Worm (Caenorhabditis elegans) whole organism, L1 larva: ENCODE measurements around the gene C18A11.1.

Experiments
- C04F5.9 ChIP-seq: sonication (generic microtip); optimal IDR thresholded peaks from 2 replicates; lab custom pipeline; 2016; ENCODE audit warnings: missing genetic modification characterization, missing compliant biosample characterization
- C16A3.4 ChIP-seq: fragments of 150-350 bp; optimal IDR thresholded peaks from 2 replicates; lab custom pipeline; 2014; ENCODE audit warnings: missing biosample characterization, missing genetic modification characterization
- C34B4.2 ChIP-seq: sonication (generic microtip); optimal IDR thresholded peaks from 2 replicates; lab custom pipeline; 2017; ENCODE audit warnings: mild to moderate bottlenecking, missing genetic modification characterization, missing compliant biosample characterization
- aha-1 ChIP-seq: fragments of 150-350 bp; optimal IDR thresholded peaks from 2 replicates; lab custom pipeline; 2014; ENCODE audit warnings: missing biosample characterization, missing genetic modification characterization
- aly-2 ChIP-seq: fragments of 150-350 bp; optimal IDR thresholded peaks from 2 replicates; lab custom pipeline; 2014; ENCODE audit warnings: missing biosample characterization, missing genetic modification characterization
- ama-1 ChIP-seq: fragments of 150-350 bp; optimal IDR thresholded peaks from 2 replicates; lab custom pipeline; 2014
- blmp-1 ChIP-seq: fragments of 150-350 bp; optimal IDR thresholded peaks from 2 replicates; lab custom pipeline; 2014; ENCODE audit warnings: missing biosample characterization, missing genetic modification characterization
- ceh-8 ChIP-seq: fragments of 200-800 bp; sonication (Bioruptor generic); optimal IDR thresholded peaks from 2 replicates; lab custom pipeline; 2018; ENCODE audit warnings: mild to moderate bottlenecking, missing genetic modification characterization, moderate library complexity, missing compliant biosample characterization
- dpl-1 ChIP-seq, 3 experiments: fragments of 150-350 bp in 2 of 3; sonication (generic microtip) in 1 of 3; optimal IDR thresholded peaks; 2 replicates each; lab custom pipeline; 2014 to 2017; ENCODE audit warnings: missing biosample characterization in 3 of 3, missing genetic modification characterization in 3 of 3, missing genetic modification reagents in 3 of 3
- dsc-1 ChIP-seq: sonication (generic microtip); optimal IDR thresholded peaks from 2 replicates; lab custom pipeline; 2016; ENCODE audit warnings: mild to moderate bottlenecking, missing genetic modification characterization, missing compliant biosample characterization
- efl-1 ChIP-seq, 4 experiments: fragments of 150-350 bp; optimal IDR thresholded peaks in 3 of 4; peaks in 1 of 4; 1 replicate in 1 of 4; 2 replicates in 3 of 4; lab custom pipeline; 2014; ENCODE audit warnings: missing biosample characterization in 2 of 4, missing genetic modification characterization in 2 of 4, missing genetic modification reagents in 2 of 4
- elt-2 ChIP-seq: sonication (generic microtip); optimal IDR thresholded peaks from 2 replicates; lab custom pipeline; 2016; ENCODE audit warnings: missing genetic modification characterization, mild to moderate bottlenecking, inconsistent platforms, missing compliant biosample characterization, missing genetic modification reagents
- ets-5 ChIP-seq: fragments of 200-800 bp; sonication (Bioruptor generic); IDR thresholded peaks from 2 replicates; pipeline ENCODE4 v1.3.6; 2022; ENCODE audit warnings: missing genetic modification characterization, missing compliant biosample characterization
- fkh-10 ChIP-seq: sonication (generic microtip); optimal IDR thresholded peaks from 2 replicates; lab custom pipeline; 2017; ENCODE audit warnings: missing biosample characterization, missing genetic modification reagents, missing genetic modification characterization
- fkh-4 ChIP-seq: sonication (generic microtip); optimal IDR thresholded peaks from 2 replicates; lab custom pipeline; 2016; ENCODE audit warnings: missing compliant biosample characterization, missing genetic modification characterization, borderline replicate concordance
- fkh-8 ChIP-seq: sonication (generic microtip); optimal IDR thresholded peaks from 2 replicates; lab custom pipeline; 2016; ENCODE audit warnings: mild to moderate bottlenecking, missing genetic modification characterization, missing compliant biosample characterization
- fos-1 ChIP-seq: fragments of 150-350 bp; optimal IDR thresholded peaks from 2 replicates; lab custom pipeline; 2014; ENCODE audit warnings: missing biosample characterization, missing genetic modification characterization
- hpl-2 ChIP-seq: fragments of 150-350 bp; optimal IDR thresholded peaks from 2 replicates; lab custom pipeline; 2014; ENCODE audit warnings: missing biosample characterization, missing genetic modification reagents, missing genetic modification characterization
- irx-1 ChIP-seq: sonication (generic microtip); optimal IDR thresholded peaks from 2 replicates; lab custom pipeline; 2016; ENCODE audit warnings: missing genetic modification characterization, missing compliant biosample characterization
- jun-1 ChIP-seq: fragments of 150-350 bp; optimal IDR thresholded peaks from 2 replicates; lab custom pipeline; 2014; ENCODE audit warnings: missing biosample characterization, missing genetic modification reagents, missing genetic modification characterization
- lin-13 ChIP-seq: fragments of 150-350 bp; optimal IDR thresholded peaks from 2 replicates; lab custom pipeline; 2014; ENCODE audit warnings: missing biosample characterization, missing genetic modification reagents, missing genetic modification characterization
- lin-14 ChIP-seq: fragments of 200-800 bp; sonication (Bioruptor generic); optimal IDR thresholded peaks from 2 replicates; lab custom pipeline; 2018; ENCODE audit warnings: mild to moderate bottlenecking, missing genetic modification characterization, moderate library complexity, missing compliant biosample characterization
- lin-15B ChIP-seq: fragments of 150-350 bp; sonication (generic microtip); optimal IDR thresholded peaks from 3 replicates; lab custom pipeline; 2014; ENCODE audit warnings: missing biosample characterization, missing genetic modification characterization
- lin-35 ChIP-seq, 2 experiments: fragments of 150-350 bp; optimal IDR thresholded peaks; 2 replicates each; lab custom pipeline; 2014; ENCODE audit warnings: missing biosample characterization in 2 of 2, missing genetic modification characterization in 2 of 2, missing genetic modification reagents in 2 of 2
- lir-3 ChIP-seq: sonication (generic microtip); optimal IDR thresholded peaks from 2 replicates; lab custom pipeline; 2016; ENCODE audit warnings: mild to moderate bottlenecking, missing genetic modification characterization, moderate library complexity, missing compliant biosample characterization; ENCODE audit not compliant: poor library complexity
- lsy-2 ChIP-seq, 2 experiments: fragments of 150-350 bp; optimal IDR thresholded peaks; 2 replicates each; lab custom pipeline; 2014; ENCODE audit warnings: missing biosample characterization in 2 of 2, missing genetic modification characterization in 2 of 2
- mab-9 ChIP-seq: fragments of 200-800 bp; sonication (Bioruptor generic); IDR thresholded peaks from 2 replicates; pipeline ENCODE4 v1.3.6; 2022; ENCODE audit warnings: missing genetic modification reagents, missing genetic modification characterization, missing compliant biosample characterization
- mdl-1 ChIP-seq, 2 experiments: fragments of 150-350 bp; optimal IDR thresholded peaks; 2 replicates each; lab custom pipeline; 2014 to 2017; ENCODE audit warnings: missing biosample characterization in 2 of 2, missing genetic modification characterization in 2 of 2, inconsistent platforms in 1 of 2
- mef-2 ChIP-seq: fragments of 150-350 bp; optimal IDR thresholded peaks from 2 replicates; lab custom pipeline; 2014; ENCODE audit warnings: missing biosample characterization, missing genetic modification characterization
- mep-1 ChIP-seq: fragments of 150-350 bp; optimal IDR thresholded peaks from 2 replicates; lab custom pipeline; 2014; ENCODE audit warnings: missing biosample characterization, missing genetic modification characterization
- nhr-19 ChIP-seq: fragments of 200-800 bp; sonication (Bioruptor generic); conservative IDR thresholded peaks from 2 replicates; pipeline ENCODE4 v1.3.6; 2022; ENCODE audit warnings: missing genetic modification characterization, missing compliant biosample characterization
- nhr-20 ChIP-seq: sonication (generic microtip); optimal IDR thresholded peaks from 2 replicates; lab custom pipeline; 2016; ENCODE audit warnings: mild to moderate bottlenecking, missing genetic modification characterization, missing compliant biosample characterization
- nhr-237 ChIP-seq: fragments of 150-350 bp; optimal IDR thresholded peaks from 2 replicates; lab custom pipeline; 2014; ENCODE audit warnings: missing biosample characterization, missing genetic modification characterization
- nhr-47 ChIP-seq: sonication (generic microtip); optimal IDR thresholded peaks from 2 replicates; lab custom pipeline; 2016; ENCODE audit warnings: mild to moderate bottlenecking, missing genetic modification characterization, moderate library complexity, missing compliant biosample characterization
- nhr-71 ChIP-seq: sonication (generic microtip); optimal IDR thresholded peaks from 2 replicates; lab custom pipeline; 2016; ENCODE audit warnings: mild to moderate bottlenecking, missing genetic modification characterization, moderate library complexity, missing compliant biosample characterization
- nhr-77 ChIP-seq: fragments of 150-350 bp; optimal IDR thresholded peaks from 2 replicates; lab custom pipeline; 2014; ENCODE audit warnings: missing biosample characterization, missing genetic modification characterization
- nhr-84 ChIP-seq: sonication (generic microtip); optimal IDR thresholded peaks from 2 replicates; lab custom pipeline; 2017; ENCODE audit warnings: missing biosample characterization, missing genetic modification characterization
- nhr-90 ChIP-seq: sonication (generic microtip); optimal IDR thresholded peaks from 2 replicates; lab custom pipeline; 2016; ENCODE audit warnings: mild to moderate bottlenecking, missing genetic modification characterization, missing compliant biosample characterization; ENCODE audit not compliant: poor library complexity
- pag-3 ChIP-seq: sonication (generic microtip); optimal IDR thresholded peaks from 2 replicates; lab custom pipeline; 2017; ENCODE audit warnings: missing genetic modification characterization, mild to moderate bottlenecking, missing compliant biosample characterization, antibody characterized with exemption, borderline replicate concordance; ENCODE audit not compliant: insufficient read depth
- pqm-1 ChIP-seq: sonication (generic microtip); optimal IDR thresholded peaks from 3 replicates; lab custom pipeline; 2017; ENCODE audit warnings: missing biosample characterization, missing genetic modification characterization
- rnt-1 ChIP-seq: sonication (generic microtip); optimal IDR thresholded peaks from 2 replicates; lab custom pipeline; 2016; ENCODE audit warnings: mild to moderate bottlenecking, missing genetic modification characterization, moderate library complexity, missing compliant biosample characterization
- skn-1 ChIP-seq: fragments of 150-350 bp; optimal IDR thresholded peaks from 2 replicates; lab custom pipeline; 2014; ENCODE audit warnings: missing biosample characterization, missing genetic modification characterization
- snpc-4 ChIP-seq: fragments of 150-350 bp; optimal IDR thresholded peaks from 2 replicates; lab custom pipeline; 2014; ENCODE audit warnings: missing biosample characterization, missing genetic modification characterization
- snu-23 ChIP-seq: sonication (generic microtip); optimal IDR thresholded peaks from 2 replicates; lab custom pipeline; 2016; ENCODE audit warnings: missing genetic modification characterization, missing compliant biosample characterization
- tlp-1 ChIP-seq: fragments of 150-350 bp; optimal IDR thresholded peaks from 2 replicates; lab custom pipeline; 2014; ENCODE audit warnings: missing biosample characterization, missing genetic modification characterization
- unc-130 ChIP-seq: fragments of 150-350 bp; optimal IDR thresholded peaks from 2 replicates; lab custom pipeline; 2017; ENCODE audit warnings: missing biosample characterization, missing genetic modification characterization, inconsistent platforms
- unc-30 ChIP-seq: sonication (generic microtip); optimal IDR thresholded peaks from 2 replicates; lab custom pipeline; 2017; ENCODE audit warnings: missing biosample characterization, missing genetic modification characterization
- unc-62 ChIP-seq: fragments of 150-350 bp; optimal IDR thresholded peaks from 2 replicates; lab custom pipeline; 2014; ENCODE audit warnings: missing biosample characterization, missing genetic modification reagents, missing genetic modification characterization
- unc-98 ChIP-seq: fragments of 200-800 bp; sonication (Bioruptor generic); IDR thresholded peaks from 2 replicates; pipeline ENCODE4 v1.3.6; 2022; ENCODE audit warnings: missing genetic modification characterization, missing compliant biosample characterization
- vab-15 ChIP-seq: sonication (generic microtip); optimal IDR thresholded peaks from 2 replicates; lab custom pipeline; 2017; ENCODE audit warnings: missing genotype, mild to moderate bottlenecking, missing genetic modification characterization, missing compliant biosample characterization
- ztf-11 ChIP-seq, 2 experiments: sonication (generic microtip); optimal IDR thresholded peaks; 2 replicates each; lab custom pipeline; 2016 to 2017; ENCODE audit warnings: missing genetic modification characterization in 2 of 2, missing biosample characterization in 1 of 2, missing compliant biosample characterization in 1 of 2
- ztf-4 ChIP-seq: fragments of 150-350 bp; optimal IDR thresholded peaks from 2 replicates; lab custom pipeline; 2014; ENCODE audit warnings: missing biosample characterization, missing genetic modification characterization

The C18A11.1 gene

ce11 chrX:8029080-8029479, 40.0 kb upstream of the C18A11.1 start, which contains the start of gene C34D10.1 (continued):
- TF ChIP-seq jun-1 (tag; lab: Kevin White, UChicago) (peak; percentile 40), lin-14 (GFP tag; lab: Kevin White, UChicago) (peak; percentile 95), blmp-1 (tag; lab: Kevin White, UChicago) (peak; percentile 85), fkh-8 (tag; lab: Kevin White, UChicago) (peak; percentile 60), unc-98 (GFP tag; lab: Robert Waterston, UW) (no peak), unc-62 (GFP tag; lab: Kevin White, UChicago) (no peak), nhr-47 (tag; lab: Kevin White, UChicago) (peak; percentile 71), dsc-1 (tag; lab: Kevin White, UChicago) (peak; percentile 48), mef-2 (no peak), skn-1 (tag; lab: Kevin White, UChicago) (no peak), unc-130 (peak; percentile 87), ets-5 (GFP tag; lab: Robert Waterston, UW) (no peak), nhr-71 (peak; percentile 90), ceh-8 (GFP tag; lab: Kevin White, UChicago) (no peak), C34B4.2 (tag; lab: Kevin White, UChicago) (no peak), nhr-237 (tag; lab: Kevin White, UChicago) (no peak), nhr-90 (tag; lab: Kevin White, UChicago) (peak; percentile 63), dpl-1 (GFP tag; optimal IDR thresholded peaks at IDR 0.05; lab: Kevin White, UChicago) (peak; percentile 50 to 72 (median 66)), unc-30 (tag; lab: Kevin White, UChicago) (no peak), ztf-11 (tag; optimal IDR thresholded peaks at IDR 0.05; lab: Kevin White, UChicago) (no peak), irx-1 (tag; lab: Kevin White, UChicago) (peak; percentile 16), lsy-2 (tag; optimal IDR thresholded peaks at IDR 0.05; lab: Kevin White, UChicago) (peak; percentile 71 to 74), elt-2 (tag; lab: Kevin White, UChicago) (no peak), fos-1 (tag; lab: Kevin White, UChicago) (peak; percentile 5), snpc-4 (tag; lab: Kevin White, UChicago) (peak; percentile 31), pqm-1 (tag; lab: Kevin White, UChicago) (no peak), efl-1 (optimal IDR thresholded peaks at IDR 0.05; lab: Kevin White, UChicago) (peak; percentile 48 to 58), efl-1 (GFP tag; optimal IDR thresholded peaks at IDR 0.05 in 1 of 2; lab: Kevin White, UChicago) (peak in 1 of 2 experiments; percentile 63), lin-13 (GFP tag; lab: Kevin White, UChicago) (peak; percentile 50), lin-35 (GFP tag; optimal IDR thresholded peaks at IDR 0.05; lab: Kevin White, UChicago) (peak; percentile 65 to 76), vab-15 (tag; lab: Kevin White, UChicago) (no peak), hpl-2 (no peak), C04F5.9 (no peak), mab-9 (GFP tag; lab: Robert Waterston, UW) (no peak), pag-3 (tag; lab: Kevin White, UChicago) (no peak), fkh-10 (GFP tag; lab: Kevin White, UChicago) (no peak), lin-15B (tag; lab: Kevin White, UChicago) (no peak), nhr-84 (tag; lab: Kevin White, UChicago) (no peak), mdl-1 (tag; optimal IDR thresholded peaks at IDR 0.05; lab: Kevin White, UChicago) (peak in 1 of 2 experiments; percentile 83), snu-23 (GFP tag; lab: Kevin White, UChicago) (peak; percentile 89), ama-1 (lab: Kevin White, UChicago) (peak; percentile 15), mep-1 (tag; lab: Kevin White, UChicago) (peak; percentile 83), tlp-1 (tag; lab: Kevin White, UChicago) (no peak), ztf-4 (no peak), lir-3 (tag; lab: Kevin White, UChicago) (no peak), C16A3.4 (tag; lab: Kevin White, UChicago) (peak; percentile 79), nhr-77 (peak; percentile 54), aha-1 (no peak), rnt-1 (tag; lab: Kevin White, UChicago) (peak; percentile 83), aly-2 (tag; lab: Kevin White, UChicago) (no peak), nhr-19 (GFP tag; lab: Robert Waterston, UW) (peak; percentile 78), nhr-20 (tag; lab: Kevin White, UChicago) (peak; percentile 88), fkh-4 (no peak)
